Fruit fly (Drosophila melanogaster) whole organism, wandering third instar larva: Measurements from ENCODE around the gene CG32369.

Experiments
- GATAd ChIP-seq: sonication (Bioruptor generic); optimal IDR thresholded peaks from 2 replicates; lab custom pipeline; 2016; ENCODE audit warnings: missing biosample characterization, missing genetic modification characterization
- h ChIP-seq: fragments of 200-800 bp; sonication (Bioruptor generic); optimal IDR thresholded peaks from 3 replicates; lab custom pipeline; 2016; ENCODE audit warnings: missing biosample characterization, mild to moderate bottlenecking, missing genetic modification characterization

- TF ChIP-seq GATAd (GFP tag; lab: Kevin White, UChicago) (no peak), h (GFP tag; lab: Kevin White, UChicago) (peak; percentile 8)
Measured at dm6 chr3L:7854752-7855454, 45.3 kb upstream of the CG32369 start.
